Worm (Caenorhabditis elegans): ENCODE measurements around the gene C35D10.17.

ce11 chrIII:4893540-4893939 lies 26.7 kb downstream of the C35D10.17 start, which contains the start of gene F26F4.6:
- TF ChIP-seq nhr-11 (tag; optimal IDR thresholded peaks at IDR 0.05) (no peak), elt-2 (tag; optimal IDR thresholded peaks at IDR 0.05) (no peak), dve-1 (tag; optimal IDR thresholded peaks at IDR 0.05) (no peak), T23F11.4 (GFP tag; optimal IDR thresholded peaks at IDR 0.05) (no peak)
